Fruit fly (Drosophila melanogaster): ENCODE results near the gene f-cup.

Gene f-cup

DNA sequence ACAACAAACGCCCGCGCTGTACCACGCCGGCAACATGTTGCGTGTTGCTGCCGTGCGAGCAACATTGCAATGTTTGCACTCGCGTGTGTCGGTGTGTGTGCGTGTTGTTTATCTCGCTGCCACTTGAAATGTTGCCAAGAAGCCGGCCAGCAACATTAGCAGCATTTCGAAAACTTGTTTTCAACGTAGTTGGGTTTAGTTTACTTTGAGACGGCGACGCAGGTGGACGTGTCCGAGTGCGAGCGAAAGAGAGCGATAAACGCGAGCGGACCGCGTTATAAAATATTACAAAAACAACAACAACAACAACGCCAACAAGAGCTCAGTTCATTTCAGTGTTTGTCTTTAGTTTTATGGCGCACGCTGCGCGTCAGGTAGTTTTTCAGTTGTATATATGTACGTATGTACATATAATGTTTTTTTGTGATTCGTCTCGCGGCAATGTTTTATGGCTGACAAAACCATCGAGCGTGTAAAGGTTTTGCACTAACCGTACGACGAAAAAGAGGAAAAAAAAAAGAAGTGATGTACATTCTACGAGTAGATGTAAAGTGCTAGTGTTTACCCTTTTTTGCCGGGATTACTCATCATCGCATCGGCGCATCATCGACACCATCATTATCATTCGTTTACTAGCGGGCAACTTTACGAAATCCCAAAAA lies 14.5 kb upstream of the f-cup start, which contains the start of gene kmr (continued):
- TF ChIP-seq Eip78C (GFP tag) (peak; percentile 81), achi (GFP tag; optimal IDR thresholded peaks at IDR 0.05) (no peak), CG8119 (GFP tag; IDR thresholded peaks at IDR 0.05) (no peak; the same call in 2 of the 3 replicates), Lpt (GFP tag; optimal IDR thresholded peaks at IDR 0.05) (peak; percentile 28), CG6792 (GFP tag; optimal IDR thresholded peaks at IDR 0.05) (no peak), Hr39 (GFP tag; optimal IDR thresholded peaks at IDR 0.05) (no peak), CG6808 (GFP tag; optimal IDR thresholded peaks at IDR 0.05) (peak; percentile 30), dsx (GFP tag; optimal IDR thresholded peaks at IDR 0.05; ENCODE audit: poor library complexity, severe bottlenecking) (peak; percentile 58), CG6854 (GFP tag; optimal IDR thresholded peaks at IDR 0.05) (no peak), CG16779 (tag; optimal IDR thresholded peaks at IDR 0.05) (no peak), CG9139 (GFP tag; optimal IDR thresholded peaks at IDR 0.05) (no peak)

- TF ChIP-seq Blimp-1 (GFP tag; optimal IDR thresholded peaks at IDR 0.05) (no peak), CG3919 (GFP tag; optimal IDR thresholded peaks at IDR 0.05) (peak; percentile 43), fd59A (GFP tag; optimal IDR thresholded peaks at IDR 0.05) (peak; percentile 19), Hr39 (GFP tag; optimal IDR thresholded peaks at IDR 0.05) (peak; percentile 18), topi (GFP tag; optimal IDR thresholded peaks at IDR 0.05) (no peak), lz (GFP tag; optimal IDR thresholded peaks at IDR 0.05) (peak; percentile 6), CG7368 (GFP tag; optimal IDR thresholded peaks at IDR 0.05) (peak; percentile 41), CG11762 (GFP tag; optimal IDR thresholded peaks at IDR 0.05; ENCODE audit: insufficient read depth) (no peak), fkh (GFP tag; optimal IDR thresholded peaks at IDR 0.05) (peak; percentile 56), Eip75B (GFP tag; optimal IDR thresholded peaks at IDR 0.05) (no peak), eg (GFP tag; IDR thresholded peaks at IDR 0.05) (peak; percentile 49; the same call in 1 of the 3 replicates), CG11902 (GFP tag; optimal IDR thresholded peaks at IDR 0.05) (no peak), dsx (GFP tag; optimal IDR thresholded peaks at IDR 0.05; ENCODE audit: poor library complexity, severe bottlenecking) (peak; percentile 32), net (GFP tag; optimal IDR thresholded peaks at IDR 0.05) (no peak), CG6808 (GFP tag; optimal IDR thresholded peaks at IDR 0.05) (peak; percentile 6), esn (GFP tag; optimal IDR thresholded peaks at IDR 0.05) (peak; percentile 21), Met (GFP tag; optimal IDR thresholded peaks at IDR 0.05) (peak; percentile 6), vri (GFP tag; optimal IDR thresholded peaks at IDR 0.05) (no peak), CG3032 (tag; optimal IDR thresholded peaks at IDR 0.05) (peak; percentile 1), cyc (GFP tag; optimal IDR thresholded peaks at IDR 0.05) (peak; percentile 9), CG8319 (GFP tag; optimal IDR thresholded peaks at IDR 0.05) (no peak), CG10631 (GFP tag; optimal IDR thresholded peaks at IDR 0.05) (peak; percentile 8), Gug (GFP tag; IDR thresholded peaks at IDR 0.05) (peak; percentile 52), CG6163 (GFP tag; IDR thresholded peaks at IDR 0.05) (peak; percentile 56; the same call in 2 of the 3 replicates), CG6792 (GFP tag; optimal IDR thresholded peaks at IDR 0.05) (peak; percentile 15), CG10669 (GFP tag; optimal IDR thresholded peaks at IDR 0.05) (peak; percentile 36), spab (GFP tag; optimal IDR thresholded peaks at IDR 0.05) (no peak), Smox (GFP tag; optimal IDR thresholded peaks at IDR 0.05) (no peak), Eip78C (GFP tag) (peak; percentile 70), CG1621 (tag; optimal IDR thresholded peaks at IDR 0.05) (peak; percentile 23), salr (GFP tag; optimal IDR thresholded peaks at IDR 0.05) (peak in 1 of 2 experiments; percentile 53)
Measured at dm6 chr3R:13713984-13714532, 13.4 kb upstream of the f-cup start.

- TF ChIP-seq fkh (GFP tag; optimal IDR thresholded peaks at IDR 0.05) (peak; percentile 41), Smox (GFP tag; optimal IDR thresholded peaks at IDR 0.05) (no peak), cyc (GFP tag; optimal IDR thresholded peaks at IDR 0.05) (no peak), CG3919 (GFP tag; optimal IDR thresholded peaks at IDR 0.05) (peak; percentile 48), lz (GFP tag; optimal IDR thresholded peaks at IDR 0.05) (no peak), Sox14 (GFP tag; optimal IDR thresholded peaks at IDR 0.05) (no peak), fd59A (GFP tag; optimal IDR thresholded peaks at IDR 0.05) (no peak), Hr38 (GFP tag; optimal IDR thresholded peaks at IDR 0.05) (no peak), topi (GFP tag; optimal IDR thresholded peaks at IDR 0.05) (no peak), eg (GFP tag; IDR thresholded peaks at IDR 0.05) (peak; percentile 64; the same call in 2 of the 3 replicates), pdm3 (GFP tag; optimal IDR thresholded peaks at IDR 0.05) (peak; percentile 40), CG10631 (GFP tag; optimal IDR thresholded peaks at IDR 0.05) (peak; percentile 48), CG7368 (GFP tag; optimal IDR thresholded peaks at IDR 0.05) (no peak), CG8319 (GFP tag; optimal IDR thresholded peaks at IDR 0.05) (no peak), CG6854 (GFP tag; optimal IDR thresholded peaks at IDR 0.05) (no peak), CG6808 (GFP tag; optimal IDR thresholded peaks at IDR 0.05) (peak; percentile 49), Blimp-1 (GFP tag; optimal IDR thresholded peaks at IDR 0.05) (no peak), CG11762 (GFP tag; optimal IDR thresholded peaks at IDR 0.05; ENCODE audit: insufficient read depth) (peak; percentile 5), Sox15 (GFP tag; optimal IDR thresholded peaks at IDR 0.05) (no peak), CG1621 (tag; optimal IDR thresholded peaks at IDR 0.05) (no peak), CG9139 (GFP tag; optimal IDR thresholded peaks at IDR 0.05) (peak; percentile 49), CG31627 (GFP tag; optimal IDR thresholded peaks at IDR 0.05) (no peak), CG3032 (tag; optimal IDR thresholded peaks at IDR 0.05) (peak; percentile 54), achi (GFP tag; optimal IDR thresholded peaks at IDR 0.05) (peak; percentile 57), CG10669 (GFP tag; optimal IDR thresholded peaks at IDR 0.05) (peak; percentile 46), salr (GFP tag; optimal IDR thresholded peaks at IDR 0.05) (peak in 1 of 2 experiments; percentile 44), vri (GFP tag; optimal IDR thresholded peaks at IDR 0.05) (no peak), dsx (GFP tag; optimal IDR thresholded peaks at IDR 0.05; ENCODE audit: poor library complexity, severe bottlenecking) (peak; percentile 52)
Measured at dm6 chr3R:13713541-13713940, 12.9 kb upstream of the f-cup start.
